Fruit fly (Drosophila melanogaster): Measurements from ENCODE around the gene CG32512.

CG32512 gene

DNA sequence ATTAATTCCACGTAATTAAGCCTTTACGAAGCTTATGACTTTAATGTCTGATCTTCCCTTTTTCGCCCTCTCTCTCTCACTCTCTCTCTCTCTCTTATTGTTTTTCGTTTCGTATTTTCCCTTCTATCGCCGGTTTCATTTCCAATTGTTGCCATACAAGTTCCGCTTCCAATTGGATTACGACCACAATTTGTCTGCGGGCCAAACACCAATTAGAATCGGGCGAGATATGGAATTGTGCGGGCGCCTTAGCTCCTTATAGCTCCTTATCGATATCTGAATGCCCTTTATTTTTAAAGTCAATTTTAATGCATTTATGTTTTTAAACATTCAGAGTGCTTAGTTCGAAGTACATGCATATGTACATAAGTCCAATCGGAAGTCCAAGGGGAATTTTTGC lies 10.6 kb downstream of the CG32512 start:
- TF ChIP-seq noc (tag; optimal IDR thresholded peaks at IDR 0.05) = no peak

DNA sequence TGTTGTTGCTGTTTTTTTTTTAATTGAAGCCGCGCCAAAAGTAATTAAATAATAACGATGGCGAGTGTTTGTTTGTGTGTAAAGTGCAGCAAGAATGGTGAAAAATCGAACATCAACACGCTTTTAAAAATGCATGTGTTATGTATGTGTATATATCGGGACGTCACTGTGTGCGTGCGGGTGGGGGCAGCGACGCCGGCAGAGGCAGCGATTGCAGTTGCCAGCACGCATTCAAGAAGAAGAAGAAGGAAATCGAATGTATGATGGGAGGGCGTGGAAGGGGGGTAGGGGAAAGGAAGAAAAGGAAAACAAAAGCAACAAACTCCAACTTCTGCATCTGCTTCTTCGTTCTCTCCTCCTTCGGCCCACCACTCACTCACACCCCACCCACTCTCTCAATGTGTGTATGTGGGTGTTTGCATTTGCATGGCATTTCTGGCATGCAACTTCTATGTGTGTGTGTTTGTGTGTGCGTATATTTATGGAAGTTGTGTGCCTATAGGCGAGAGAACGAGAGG lies 12.3 kb downstream of the CG32512 start:
- TF ChIP-seq noc (tag; optimal IDR thresholded peaks at IDR 0.05) = no peak

DNA sequence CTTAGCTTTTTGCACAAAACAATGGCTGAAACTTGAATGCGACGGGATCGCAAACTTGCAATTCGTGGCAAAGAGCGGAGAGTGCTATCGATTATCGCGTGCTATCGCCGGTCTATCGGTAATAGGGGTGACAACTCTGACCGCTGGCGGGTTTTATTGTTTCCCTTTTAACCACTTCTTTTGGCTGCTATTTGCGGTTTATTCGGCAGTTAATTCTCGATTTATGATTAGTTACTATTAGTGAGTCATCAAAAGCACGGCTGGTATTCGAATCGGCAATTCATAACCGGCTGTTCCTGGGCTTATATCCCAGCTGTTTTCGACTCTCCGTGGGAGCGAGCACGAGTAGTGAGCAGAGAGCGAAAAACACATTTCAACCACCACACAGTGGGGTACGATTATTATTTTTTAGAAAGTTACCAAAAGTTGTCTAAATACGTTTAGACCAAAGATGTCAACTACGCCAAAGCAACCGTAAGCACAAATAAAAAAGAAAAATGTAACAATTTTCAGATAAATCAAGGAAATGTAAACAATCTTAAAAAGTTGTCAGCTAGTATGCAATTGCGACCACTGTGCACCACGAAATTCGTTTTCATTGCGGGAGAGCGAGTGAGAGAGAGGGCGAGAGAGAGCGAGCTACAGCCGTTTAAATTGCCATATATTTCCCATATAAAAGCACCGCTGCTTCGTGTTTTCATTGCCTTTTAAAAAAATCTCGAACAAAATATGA lies 13.3 kb downstream of the CG32512 start, which contains the start of the genes Stt3A and bves:
Gene Stt3A (minus strand): TSS at position 89 of the 733 bp plus-strand sequence.
Gene bves (plus strand): TSS at position 115 of the 733 bp plus-strand sequence.
- TF ChIP-seq noc (tag; optimal IDR thresholded peaks at IDR 0.05) = peak; percentile 97

DNA sequence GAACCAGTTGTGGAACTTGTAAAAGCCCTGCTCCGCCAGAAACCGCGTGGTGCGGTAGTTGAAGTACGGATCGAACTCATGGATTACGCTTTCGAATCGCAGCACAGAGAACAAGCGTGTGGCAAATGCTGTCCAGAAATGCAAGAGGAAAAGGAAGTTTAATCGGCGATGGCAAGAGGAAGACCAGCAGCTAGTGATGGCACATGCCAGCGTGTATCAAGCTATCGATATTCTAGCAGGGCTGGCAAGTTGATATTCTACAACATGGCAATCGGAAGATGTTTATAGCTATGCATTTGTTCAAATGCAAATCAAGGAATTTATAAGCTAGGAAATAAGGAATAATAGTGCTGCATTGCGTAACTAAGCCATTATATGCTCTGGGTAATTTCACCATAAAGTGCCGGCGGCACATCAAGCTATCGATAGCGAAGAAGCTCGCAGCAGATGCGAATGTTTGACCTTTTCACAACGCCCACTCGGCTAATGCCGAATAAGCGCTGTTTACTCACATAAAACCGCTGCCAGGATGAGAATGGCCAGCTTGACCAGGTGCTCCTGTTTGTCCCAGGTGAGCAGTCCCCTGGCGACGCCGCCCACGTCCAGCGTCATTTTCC lies 14.1 kb downstream of the CG32512 start:
- TF ChIP-seq noc (tag; optimal IDR thresholded peaks at IDR 0.05) = peak; percentile 71

DNA sequence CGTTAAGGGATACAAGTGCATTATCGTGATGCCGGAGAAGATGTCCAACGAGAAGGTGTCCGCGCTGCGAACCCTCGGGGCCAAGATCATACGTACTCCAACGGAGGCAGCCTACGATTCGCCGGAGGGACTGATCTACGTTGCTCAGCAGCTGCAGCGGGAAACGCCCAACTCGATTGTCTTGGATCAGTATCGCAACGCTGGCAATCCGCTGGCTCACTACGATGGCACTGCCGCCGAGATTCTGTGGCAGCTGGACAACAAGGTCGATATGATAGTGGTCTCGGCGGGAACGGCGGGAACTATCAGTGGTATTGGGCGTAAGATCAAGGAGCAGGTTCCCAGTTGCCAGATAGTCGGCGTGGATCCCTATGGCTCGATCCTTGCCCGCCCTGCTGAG lies 19.6 kb downstream of the CG32512 start:
- TF ChIP-seq noc (tag; optimal IDR thresholded peaks at IDR 0.05) = no peak

DNA sequence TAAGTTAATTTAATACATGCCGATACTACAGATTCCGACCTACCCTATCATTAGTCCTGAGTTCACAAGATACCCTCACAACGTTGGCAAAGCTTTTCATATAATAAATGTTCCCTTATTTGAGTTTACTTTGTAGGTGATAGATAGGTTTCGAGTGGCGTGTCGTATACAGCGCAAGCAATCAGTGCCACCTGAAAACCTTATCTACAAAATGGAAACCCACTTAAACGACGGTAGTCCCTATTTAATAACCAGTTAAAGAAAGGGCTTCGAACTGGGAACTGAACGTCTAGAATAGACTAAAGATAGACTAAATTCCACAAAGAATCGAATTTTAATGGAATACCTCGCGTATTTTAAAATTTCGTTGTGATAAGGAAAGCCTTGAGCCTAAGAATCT lies 21.2 kb downstream of the CG32512 start:
- TF ChIP-seq noc (tag; optimal IDR thresholded peaks at IDR 0.05) = no peak

DNA sequence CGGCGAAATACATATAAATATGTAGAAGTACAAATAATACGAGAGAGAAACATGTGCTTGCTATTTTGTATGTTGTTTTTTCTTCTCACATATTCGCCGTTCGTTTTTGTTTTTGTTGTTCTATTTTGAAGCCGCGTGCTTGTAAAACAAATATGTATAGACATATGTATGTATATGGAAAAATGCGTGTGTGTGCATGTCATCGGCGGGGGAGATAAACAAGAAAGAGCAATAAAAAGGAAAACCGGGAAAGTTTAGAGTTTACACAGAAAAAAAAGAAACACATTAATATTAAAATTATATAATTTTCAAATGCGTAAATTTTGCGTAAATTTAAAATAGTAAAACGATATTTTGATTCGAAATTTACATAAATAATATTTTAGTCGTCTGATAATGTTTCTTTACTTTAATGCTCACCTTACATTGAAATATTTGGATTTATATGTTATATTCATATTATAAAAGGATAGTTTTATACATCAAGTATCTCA lies 21.8 kb downstream of the CG32512 start:
- no peak for TF ChIP-seq noc (tag; optimal IDR thresholded peaks at IDR 0.05)

DNA sequence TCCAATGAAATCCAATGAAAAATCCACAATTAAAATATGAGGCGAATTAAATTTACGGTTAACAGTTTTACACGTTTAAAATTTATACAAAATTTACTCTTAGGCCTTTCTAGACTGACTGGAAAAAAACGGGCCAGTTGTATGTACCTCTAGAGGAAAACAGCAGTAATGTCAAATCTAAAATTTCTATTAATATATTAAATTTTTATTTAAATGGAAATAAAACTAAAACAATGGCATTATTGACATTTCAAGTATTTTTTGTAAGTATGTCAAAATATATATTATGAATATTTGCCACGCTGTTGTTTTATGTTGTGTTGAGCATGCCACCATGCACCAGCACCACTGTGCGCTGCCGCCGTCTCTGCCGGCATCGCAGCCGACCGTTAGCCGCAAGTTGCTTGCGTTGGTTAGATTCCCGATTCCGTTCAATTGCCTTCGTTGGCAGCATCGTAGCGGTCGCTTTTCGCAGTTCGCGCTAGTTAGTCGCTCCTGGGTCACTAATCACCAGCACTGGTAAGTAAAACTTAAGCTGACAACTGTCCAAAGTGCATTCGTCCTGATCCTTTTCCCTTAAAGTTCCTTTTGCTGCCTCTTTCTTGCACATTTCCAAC lies 22.4 kb downstream of the CG32512 start, which contains the start of gene Cbs:
Gene Cbs (plus strand): TSS at position 308 of the 617 bp plus-strand sequence.
- TF ChIP-seq noc (tag; optimal IDR thresholded peaks at IDR 0.05) = peak; percentile 52

DNA sequence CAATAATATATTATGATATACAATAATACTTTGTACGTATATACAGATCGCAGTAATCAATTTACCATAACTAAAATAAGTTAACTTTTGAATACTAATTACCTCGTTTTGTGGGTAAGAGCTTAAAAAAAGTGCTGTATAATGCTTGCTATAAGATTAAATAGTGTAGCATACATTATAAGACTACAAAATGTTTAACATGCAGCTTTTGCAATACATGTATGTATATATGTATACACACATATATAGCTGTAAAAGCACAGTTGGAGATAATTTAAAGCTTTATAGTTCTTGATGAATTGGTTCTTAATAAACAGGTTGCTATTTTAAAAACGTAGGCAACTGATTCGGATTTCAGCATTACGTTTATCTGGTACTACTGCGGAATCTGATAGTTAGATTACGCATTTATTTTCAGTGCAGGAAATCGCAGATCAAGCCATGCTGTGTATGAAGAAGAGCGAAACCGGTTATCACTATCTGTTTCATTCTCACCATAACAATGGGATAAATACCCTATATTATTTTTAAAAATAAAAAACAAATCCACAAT lies 23.0 kb downstream of the CG32512 start:
- TF ChIP-seq noc (tag; optimal IDR thresholded peaks at IDR 0.05) = no peak

DNA sequence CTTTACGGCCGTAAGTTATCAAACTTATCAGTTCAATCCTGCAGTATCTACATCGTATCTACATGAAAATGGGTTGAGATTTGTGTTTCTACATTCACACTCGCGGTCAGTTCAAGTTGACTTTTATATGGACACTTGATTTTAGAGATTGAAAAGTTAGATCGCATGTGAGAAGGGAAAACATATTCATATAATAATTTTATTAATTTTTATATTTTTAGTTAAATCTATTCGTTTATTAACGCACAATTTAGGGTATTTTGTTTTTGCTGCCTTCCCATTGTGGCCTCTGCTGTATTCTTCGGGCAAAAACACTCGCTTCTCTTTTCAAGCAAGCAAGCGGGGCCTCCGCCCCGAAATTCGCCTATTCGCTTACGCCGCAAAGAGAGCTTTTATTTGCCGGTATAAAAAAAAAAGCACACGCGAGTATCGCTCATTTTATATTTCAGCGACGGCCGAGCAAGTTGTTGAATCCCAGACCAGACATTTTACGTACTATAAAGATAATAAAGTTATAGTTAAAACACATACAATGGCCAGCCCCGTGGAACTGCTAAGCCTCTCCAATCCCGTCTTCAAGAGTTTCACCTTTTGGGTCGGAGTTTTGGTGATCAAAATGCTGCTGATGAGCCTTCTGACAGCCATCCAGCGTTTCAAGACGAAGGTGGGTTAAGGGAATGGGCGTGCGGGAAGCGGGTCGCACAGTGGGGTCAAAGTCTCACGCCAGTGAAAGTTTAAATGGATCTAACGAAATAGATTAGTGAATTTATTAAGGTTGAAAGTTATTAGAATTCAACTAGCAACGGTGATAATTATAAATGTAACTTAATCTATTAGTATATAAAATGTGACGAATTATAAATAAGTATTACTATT lies 24.5 kb downstream of the CG32512 start:
- TF ChIP-seq noc (tag; optimal IDR thresholded peaks at IDR 0.05) = peak; percentile 86

DNA sequence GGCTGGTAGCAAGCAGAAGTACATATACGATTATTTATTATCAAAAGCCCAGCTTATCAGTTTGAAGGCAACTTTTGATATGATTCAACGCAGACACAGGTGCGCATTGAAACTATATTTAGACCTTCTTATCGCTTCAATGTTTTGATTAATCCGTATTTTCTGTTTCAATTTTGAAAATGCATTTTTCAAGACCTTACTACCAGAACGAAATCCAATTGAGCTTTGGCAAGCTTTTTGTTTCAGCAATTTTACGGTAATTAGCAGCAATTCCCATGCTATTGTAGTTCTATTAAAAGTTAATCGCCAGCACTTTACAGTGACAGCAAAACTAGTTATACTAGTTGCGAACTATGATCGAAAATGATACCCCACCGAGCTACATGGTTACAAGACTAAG lies 25.5 kb downstream of the CG32512 start, which contains the start of gene Mgstl:
Gene Mgstl (plus strand): TSS at position 301 of the 400 bp plus-strand sequence.
- no peak for TF ChIP-seq noc (tag; optimal IDR thresholded peaks at IDR 0.05)

DNA sequence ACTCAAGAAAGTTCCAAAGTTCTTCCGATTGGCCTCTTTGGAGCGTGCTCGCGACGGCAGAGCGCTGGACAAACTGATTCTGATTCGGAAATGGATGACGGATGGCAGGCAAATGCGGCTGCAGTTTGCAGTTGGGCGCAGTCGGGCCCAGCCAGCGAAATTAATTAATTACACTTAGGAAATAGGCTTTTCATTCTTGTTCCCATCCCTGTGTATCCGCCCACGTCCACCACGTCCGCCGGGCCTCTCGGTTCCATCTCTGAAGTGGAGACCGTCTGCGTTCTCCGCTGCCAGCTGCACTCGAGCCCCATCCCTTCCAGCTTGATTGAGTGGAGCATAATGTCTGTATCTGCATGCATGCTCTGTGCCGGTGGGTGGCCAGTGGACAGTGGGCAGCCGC lies 26.8 kb downstream of the CG32512 start, which contains the start of gene CG15449:
Gene CG15449 (minus strand): TSS at position 101 of the 400 bp plus-strand sequence.
- no peak for TF ChIP-seq noc (tag; optimal IDR thresholded peaks at IDR 0.05)

DNA sequence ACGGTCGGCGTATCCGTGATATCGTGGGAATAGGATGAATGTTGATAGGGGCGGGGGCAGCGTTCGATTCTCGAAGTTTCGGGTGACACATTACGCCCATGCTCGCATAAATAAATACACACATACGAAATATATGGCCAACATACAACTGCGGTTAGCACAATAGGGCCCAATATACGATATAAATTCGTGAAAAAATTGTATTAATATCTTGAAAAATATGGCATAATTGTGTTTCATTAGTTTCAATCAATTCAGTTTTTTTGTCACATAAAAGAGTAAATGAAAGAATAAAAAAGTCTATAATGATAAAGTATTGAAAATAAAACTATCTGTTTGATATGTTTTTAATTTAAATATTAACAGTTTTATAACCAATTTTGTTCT lies 31.4 kb downstream of the CG32512 start:
- TF ChIP-seq noc (tag; optimal IDR thresholded peaks at IDR 0.05) = no peak

DNA sequence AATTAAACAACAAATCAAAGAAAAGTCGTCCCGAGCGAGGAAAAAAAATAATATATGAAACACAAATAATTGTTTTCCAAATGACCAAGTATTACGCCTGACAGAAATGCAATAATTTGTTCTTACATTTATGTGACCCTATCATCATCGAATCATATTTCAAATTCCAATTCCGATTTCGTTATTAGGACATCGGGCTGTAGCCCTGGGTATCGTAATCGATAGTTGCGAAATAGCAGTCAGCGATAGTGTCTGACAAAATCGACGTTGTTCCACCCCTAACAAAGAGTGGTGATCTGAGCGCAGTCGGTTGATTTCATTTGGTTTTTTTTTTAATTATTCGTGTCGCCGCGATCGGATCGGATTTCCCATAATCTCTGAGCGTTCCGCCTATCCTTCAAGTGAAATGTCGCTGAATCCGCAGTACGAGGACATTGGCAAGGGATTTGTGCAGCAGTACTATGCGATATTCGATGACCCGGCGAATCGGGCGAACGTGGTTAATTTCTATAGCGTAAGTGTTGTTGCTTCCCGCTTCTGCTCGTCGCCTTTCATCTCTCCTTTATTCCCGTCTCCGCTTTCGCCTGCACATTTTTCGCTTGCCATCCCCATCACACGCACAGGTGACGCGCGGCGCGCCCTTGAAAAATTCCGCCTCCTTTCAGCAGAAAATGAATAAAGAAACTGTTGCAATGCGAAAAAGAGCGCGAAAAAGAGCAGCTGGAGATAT lies 32.0 kb downstream of the CG32512 start, which contains the start of gene Ntf-2:
Gene Ntf-2 (plus strand): TSS at position 262 of the 730 bp plus-strand sequence.
- peak; percentile 31 for TF ChIP-seq noc (tag; optimal IDR thresholded peaks at IDR 0.05)
